Worm (Caenorhabditis elegans) whole organism, L3 larva: ENCODE measurements around the gene Y41G9A.10.

Experiments used
- nhr-12 ChIP-seq: fragments of 150-350 bp; optimal IDR thresholded peaks from 2 replicates; lab custom pipeline; 2014; ENCODE audit warnings: missing biosample characterization, missing genetic modification characterization
- tbx-2 ChIP-seq: sonication (generic microtip); optimal IDR thresholded peaks from 2 replicates; lab custom pipeline; 2016; ENCODE audit warnings: mild to moderate bottlenecking, missing genetic modification characterization, missing compliant biosample characterization

- TF ChIP-seq nhr-12 (no peak), tbx-2 (tag; lab: Kevin White, UChicago) (no peak)
Observed at ce11 chrX:2971542-2971988, 25.2 kb upstream of the Y41G9A.10 start.
